Worm (Caenorhabditis elegans): ENCODE data around the gene srw-91.
"Not testable (repeated sequence)": the region's sequence is repeated elsewhere in the genome, so short reads cannot be mapped to it uniquely, and the experiment has no call there.

ce11 chrV:1692494-1692893 lies 11.8 kb upstream of the srw-91 start, which contains the start of gene Y46H3C.5:
- not testable (repeated sequence) for TF ChIP-seq lin-39, mdl-1, elt-2, ceh-82, fos-1, snpc-4, zag-1, tbx-2, pha-4 (tag; optimal IDR thresholded peaks at IDR 0.05)

Data from whole organism, L3 larva.